Worm (Caenorhabditis elegans): ENCODE results near the gene mdt-8.

DNA sequence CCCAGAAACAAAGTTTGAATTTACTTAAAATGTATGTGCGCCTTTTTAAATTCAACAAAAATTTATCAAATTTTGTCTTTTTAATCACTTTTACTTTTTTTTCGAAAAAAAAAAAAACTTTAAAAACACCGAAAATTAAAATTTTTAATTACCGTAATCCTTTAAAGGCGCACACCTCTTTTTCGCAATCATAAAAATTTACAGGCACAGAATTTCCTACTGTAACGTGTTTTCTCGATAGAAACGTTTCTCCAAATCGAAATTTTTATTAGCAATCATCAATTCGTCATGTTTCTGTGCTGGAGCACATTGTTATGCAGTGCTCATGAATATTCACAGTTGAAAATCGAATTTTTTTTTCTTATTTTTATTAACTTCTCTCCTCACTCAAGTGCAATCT is 2.9 kb upstream of the mdt-8 start:
- TF ChIP-seq him-1 (tag; optimal IDR thresholded peaks at IDR 0.05) (no peak), dao-5 (tag; optimal IDR thresholded peaks at IDR 0.05) (no peak)
